Fruit fly (Drosophila melanogaster): ENCODE results near the gene Pxt.
"Not testable (repeated sequence)": the region's sequence is repeated elsewhere in the genome, so short reads cannot be mapped to it uniquely, and the experiment has no call there.

The Pxt gene

DNA sequence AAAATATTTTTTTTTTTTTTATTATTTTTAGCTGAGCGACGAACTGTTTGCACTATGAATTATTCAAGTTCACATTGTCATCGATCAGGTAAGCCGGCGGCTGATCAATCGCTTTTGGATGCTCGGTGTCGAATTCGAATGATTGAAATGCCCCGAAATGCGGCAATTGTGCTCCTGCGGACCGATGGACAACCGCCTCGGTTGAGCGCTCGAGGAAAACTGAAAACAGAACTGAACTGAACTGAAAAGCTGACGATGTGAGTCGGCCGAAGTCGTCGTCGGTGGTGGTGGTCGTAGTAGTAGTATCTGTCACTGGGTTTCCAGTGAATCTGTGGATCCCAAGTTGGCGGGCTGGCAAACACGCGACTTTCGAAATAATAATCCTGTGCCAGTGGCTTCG is 43.0 kb downstream of the Pxt start:
- TF ChIP-seq CG8478 (optimal IDR thresholded peaks at IDR 0.05), result no peak
- TF ChIP-seq CTCF (optimal IDR thresholded peaks at IDR 0.05), result no peak

DNA sequence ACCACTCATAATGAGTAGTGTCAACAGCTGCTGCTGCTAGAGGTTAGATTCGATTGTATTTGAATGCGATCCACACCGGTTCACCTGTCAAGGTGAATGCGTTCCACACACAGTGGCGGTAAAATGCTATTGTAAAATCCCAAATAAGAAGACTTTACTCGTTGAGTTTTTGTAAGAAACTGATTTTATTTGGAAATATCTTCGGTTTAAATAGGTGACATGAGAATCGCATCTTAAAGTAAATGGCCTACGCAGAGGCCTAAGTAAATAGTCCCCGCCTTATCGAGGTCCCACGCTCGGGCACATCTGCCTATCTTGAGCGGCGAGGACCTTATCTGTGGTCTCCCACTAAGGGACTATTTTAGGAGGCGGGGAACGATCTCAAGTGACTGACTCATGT is 43.8 kb downstream of the Pxt start, which contains the start of gene TyrR:
Gene TyrR, minus strand, starts transcription at position 101 of the 400 bp plus-strand sequence.
- not testable (repeated sequence) for TF ChIP-seq CTCF, CG8478 (optimal IDR thresholded peaks at IDR 0.05)
